Fruit fly (Drosophila melanogaster): ENCODE data around the gene CG4186.

DNA sequence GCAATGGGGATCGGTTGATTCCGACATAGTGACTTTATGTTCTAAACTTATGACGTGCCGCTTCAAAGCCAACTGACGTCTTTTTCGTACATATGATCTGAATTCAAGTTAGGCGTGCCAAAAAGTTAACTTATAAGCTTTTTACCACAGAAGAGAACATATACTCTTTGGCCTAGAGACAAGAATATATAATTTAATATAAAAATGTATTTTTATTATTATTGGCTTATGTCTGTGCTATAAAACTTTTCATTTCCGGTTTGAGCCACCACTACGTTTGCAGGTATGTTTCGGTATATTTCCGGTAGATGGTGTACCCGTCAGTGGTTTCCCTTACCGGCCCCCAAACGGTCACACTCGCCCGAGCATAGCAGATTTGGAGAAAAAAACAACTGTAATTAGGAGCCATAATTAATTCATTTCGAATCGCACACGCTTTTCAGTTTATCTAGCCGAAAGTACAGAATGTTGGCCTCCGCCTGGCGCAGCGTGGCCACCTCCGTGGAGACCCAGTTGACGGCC lies 29.0 kb downstream of the CG4186 start, which contains the start of the genes CG3698 and tzn:
- TF ChIP-seq CG8478 (optimal IDR thresholded peaks at IDR 0.05) (no peak), CTCF (optimal IDR thresholded peaks at IDR 0.05) (peak; percentile 86 to 91)

All from S2 (cell line).